Worm (Caenorhabditis elegans) whole organism, early embryonic: ENCODE results near the gene C28C12.11.

Experiments
- B0310.2 ChIP-seq: sonication (generic microtip); optimal IDR thresholded peaks from 2 replicates; lab custom pipeline; 2016; ENCODE audit warnings: mild to moderate bottlenecking, missing genetic modification characterization, missing compliant biosample characterization
- F13C5.2 ChIP-seq: sonication (generic microtip); optimal IDR thresholded peaks from 2 replicates; lab custom pipeline; 2017; ENCODE audit warnings: mild to moderate bottlenecking, missing genetic modification characterization, inconsistent platforms, missing compliant biosample characterization
- aly-1 ChIP-seq: sonication (generic microtip); optimal IDR thresholded peaks from 2 replicates; lab custom pipeline; 2016; ENCODE audit warnings: missing genetic modification characterization, missing compliant biosample characterization
- ama-1 ChIP-seq: fragments of 150-350 bp; optimal IDR thresholded peaks from 2 replicates; lab custom pipeline; 2014
- ceh-13 ChIP-seq: fragments of 200-800 bp; sonication (Bioruptor generic); optimal IDR thresholded peaks from 2 replicates; lab custom pipeline; 2018; ENCODE audit warnings: mild to moderate bottlenecking, missing genetic modification characterization, missing compliant biosample characterization
- ceh-36 ChIP-seq: sonication (generic microtip); optimal IDR thresholded peaks from 2 replicates; lab custom pipeline; 2016; ENCODE audit warnings: missing genetic modification characterization, inconsistent platforms, missing compliant biosample characterization
- ets-7 ChIP-seq: sonication (generic microtip); optimal IDR thresholded peaks from 2 replicates; lab custom pipeline; 2016; ENCODE audit warnings: missing genotype, missing genetic modification characterization, missing compliant biosample characterization
- flt-1 ChIP-seq: fragments of 200-800 bp; sonication (Bioruptor generic); IDR thresholded peaks from 2 replicates; pipeline ENCODE4 v1.3.6; 2022; ENCODE audit warnings: missing genetic modification characterization, missing compliant biosample characterization
- hmbx-1 ChIP-seq: sonication (generic microtip); optimal IDR thresholded peaks from 2 replicates; lab custom pipeline; 2016; ENCODE audit warnings: mild to moderate bottlenecking, missing genetic modification characterization, missing compliant biosample characterization
- hmg-4 ChIP-seq: fragments of 200-800 bp; sonication (Bioruptor generic); optimal IDR thresholded peaks from 2 replicates; lab custom pipeline; 2018; ENCODE audit warnings: mild to moderate bottlenecking, missing genetic modification characterization, missing compliant biosample characterization
- hnd-1 ChIP-seq: sonication (generic microtip); optimal IDR thresholded peaks from 2 replicates; lab custom pipeline; 2016; ENCODE audit warnings: missing genetic modification characterization, missing compliant biosample characterization
- pes-1 ChIP-seq: fragments of 200-800 bp; sonication (Bioruptor generic); IDR thresholded peaks from 2 replicates; pipeline ENCODE4 v1.3.6; 2022; ENCODE audit warnings: missing genetic modification reagents, missing genetic modification characterization, missing compliant biosample characterization
- scrt-1 ChIP-seq: fragments of 200-800 bp; sonication (Bioruptor generic); IDR thresholded peaks from 2 replicates; pipeline ENCODE4 v1.3.6; 2022; ENCODE audit warnings: missing genetic modification characterization, missing compliant biosample characterization
- sea-1 ChIP-seq: fragments of 200-800 bp; sonication (Bioruptor generic); conservative IDR thresholded peaks from 2 replicates; pipeline ENCODE4 v1.3.6; 2022; ENCODE audit warnings: missing genetic modification characterization, missing compliant biosample characterization
- tbx-11 ChIP-seq: fragments of 200-800 bp; sonication (Bioruptor generic); IDR thresholded peaks from 2 replicates; pipeline ENCODE4 v1.3.6; 2022; ENCODE audit warnings: missing genetic modification characterization, missing compliant biosample characterization
- tbx-37 ChIP-seq: fragments of 200-800 bp; sonication (Bioruptor generic); conservative IDR thresholded peaks from 2 replicates; pipeline ENCODE4 v1.3.6; 2022; ENCODE audit warnings: missing genetic modification reagents, missing genetic modification characterization, missing compliant biosample characterization
- tra-4 ChIP-seq: sonication (generic microtip); optimal IDR thresholded peaks from 2 replicates; lab custom pipeline; 2017; ENCODE audit warnings: missing genetic modification characterization, missing compliant biosample characterization

Gene C28C12.11

DNA sequence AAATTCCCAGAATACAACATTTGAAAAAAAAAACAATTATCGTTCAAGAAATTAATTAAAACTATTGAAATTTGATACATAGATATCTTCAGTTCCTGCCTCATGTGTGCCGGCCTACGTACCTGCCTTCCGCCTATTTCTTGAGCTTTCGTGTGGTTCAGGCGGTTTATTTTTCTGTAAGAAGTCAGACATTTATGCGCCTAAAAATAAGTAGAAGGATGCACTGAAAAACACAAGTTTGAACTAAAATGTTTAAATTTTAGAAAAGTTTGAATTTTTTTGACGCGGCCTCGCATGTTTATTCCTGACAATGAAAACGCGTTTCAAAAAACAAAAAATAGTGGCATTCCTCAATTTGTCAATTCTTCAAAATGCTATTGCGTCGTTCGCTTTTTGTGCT, at the start of gene C28C12.11:
TSS of gene C28C12.11 (plus strand) at position 301 of the 400 bp plus-strand sequence.
- no peak for TF ChIP-seq ceh-36 (tag; lab: Kevin White, UChicago)
- no peak for TF ChIP-seq tra-4
- no peak for TF ChIP-seq hmbx-1 (tag; lab: Kevin White, UChicago)
- no peak for TF ChIP-seq B0310.2 (tag; lab: Kevin White, UChicago)
- no peak for TF ChIP-seq ama-1 (lab: Kevin White, UChicago)
- TF ChIP-seq hnd-1 (tag; lab: Kevin White, UChicago): no peak
- no peak for TF ChIP-seq tbx-37 (GFP tag; lab: Robert Waterston, UW)
- no peak for TF ChIP-seq flt-1 (GFP tag; lab: Robert Waterston, UW)
- no peak for TF ChIP-seq sea-1 (GFP tag; lab: Robert Waterston, UW)
- no peak for TF ChIP-seq ceh-13 (GFP tag; lab: Kevin White, UChicago)
- no peak for TF ChIP-seq scrt-1 (GFP tag; lab: Robert Waterston, UW)
- TF ChIP-seq tbx-11 (GFP tag; lab: Robert Waterston, UW): no peak
- TF ChIP-seq F13C5.2: no peak

DNA sequence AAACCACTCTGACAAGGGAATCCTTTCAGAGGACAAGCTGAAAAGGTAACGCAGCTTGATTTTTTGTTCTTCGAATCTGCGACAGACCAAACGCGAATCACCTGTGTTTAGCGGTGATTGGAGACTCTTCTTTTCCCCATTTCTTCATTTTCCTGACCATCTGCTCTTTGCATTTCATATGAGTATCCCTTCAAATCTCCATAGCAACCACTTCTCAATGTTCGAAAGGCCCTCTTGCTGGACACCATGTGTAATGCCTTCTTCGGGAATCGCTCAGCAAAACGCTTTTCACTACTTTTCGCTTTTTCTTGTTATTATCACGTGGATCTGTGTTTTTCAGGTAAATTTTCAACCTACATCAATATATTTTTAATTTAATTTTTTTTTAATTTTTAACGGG, 47.3 kb upstream of the C28C12.11 start, which contains the start of the genes T26A8.3 and tmem-231:
TSS of gene T26A8.3 (minus strand) at position 101 of the 400 bp plus-strand sequence.
TSS of gene tmem-231 (plus strand) at position 249 of the 400 bp plus-strand sequence.
- no peak for TF ChIP-seq ama-1 (lab: Kevin White, UChicago)
- TF ChIP-seq hnd-1 (tag; lab: Kevin White, UChicago): no peak
- TF ChIP-seq tbx-37 (GFP tag; lab: Robert Waterston, UW): no peak
- TF ChIP-seq pes-1 (GFP tag; lab: Robert Waterston, UW): no peak
- no peak for TF ChIP-seq B0310.2 (tag; lab: Kevin White, UChicago)
- TF ChIP-seq hmbx-1 (tag; lab: Kevin White, UChicago): no peak
- no peak for TF ChIP-seq flt-1 (GFP tag; lab: Robert Waterston, UW)
- no peak for TF ChIP-seq tbx-11 (GFP tag; lab: Robert Waterston, UW)
- TF ChIP-seq tra-4: no peak
- TF ChIP-seq ceh-13 (GFP tag; lab: Kevin White, UChicago): no peak

- TF ChIP-seq sea-1 (GFP tag; lab: Robert Waterston, UW) (peak; percentile 48; the same call in 1 of the 2 replicates), ets-7 (peak; percentile 1), B0310.2 (tag; lab: Kevin White, UChicago) (peak; percentile 28), tbx-11 (GFP tag; lab: Robert Waterston, UW) (no peak), tra-4 (peak; percentile 16), aly-1 (tag; lab: Kevin White, UChicago) (peak; percentile 59), F13C5.2 (peak; percentile 59), hmg-4 (GFP tag; lab: Kevin White, UChicago) (no peak), ceh-36 (tag; lab: Kevin White, UChicago) (peak; percentile 12), flt-1 (GFP tag; lab: Robert Waterston, UW) (peak; percentile 11; the same call in 1 of the 2 replicates), hnd-1 (tag; lab: Kevin White, UChicago) (no peak), ama-1 (lab: Kevin White, UChicago) (peak; percentile 92), hmbx-1 (tag; lab: Kevin White, UChicago) (no peak), tbx-37 (GFP tag; lab: Robert Waterston, UW) (no peak), pes-1 (GFP tag; lab: Robert Waterston, UW) (peak; percentile 59)
Measured at ce11 chrIV:8428492-8428891, 45.4 kb upstream of the C28C12.11 start.

DNA sequence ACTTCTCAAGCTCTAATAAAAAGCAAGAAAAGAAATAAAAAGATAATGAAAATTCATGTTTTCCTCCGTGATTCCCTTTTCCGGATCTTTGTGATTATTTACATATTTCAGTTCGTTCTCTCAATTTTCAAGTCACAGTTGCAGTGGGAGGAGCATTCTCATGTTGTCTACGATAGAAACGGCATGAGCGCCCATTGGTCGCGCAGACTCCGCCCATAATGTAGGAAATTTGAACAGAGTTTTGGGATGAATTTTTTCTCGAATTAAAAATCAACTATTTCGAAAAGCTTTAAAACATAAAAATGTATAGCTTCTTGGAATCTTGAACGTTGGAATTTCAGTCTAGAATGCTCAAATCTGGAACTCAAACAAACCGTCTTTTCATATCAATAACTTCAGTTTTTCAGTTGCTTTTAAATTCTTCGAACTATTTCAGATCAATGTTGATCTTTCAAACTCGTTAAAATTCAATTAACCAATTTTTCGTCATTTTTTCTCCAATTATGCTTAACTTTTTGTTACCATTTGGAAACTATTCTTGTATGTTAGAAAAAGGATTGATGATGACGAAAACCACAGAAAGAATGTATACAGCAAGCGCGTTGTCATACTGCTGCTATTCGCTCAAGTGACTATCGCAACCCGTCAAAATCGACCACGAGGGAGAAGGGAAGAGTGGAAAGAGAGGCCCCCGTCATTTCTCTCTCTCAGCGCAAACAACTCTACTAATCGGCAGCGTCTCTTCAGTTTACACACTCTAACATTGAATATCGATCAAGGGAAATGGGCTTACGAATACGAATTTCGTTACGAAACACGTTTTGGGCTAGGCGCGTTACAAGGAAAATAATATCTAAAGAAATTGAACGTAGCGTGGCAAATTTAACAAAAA, 42.0 kb upstream of the C28C12.11 start:
- TF ChIP-seq aly-1 (tag; lab: Kevin White, UChicago): peak; percentile 11
- TF ChIP-seq tbx-37 (GFP tag; lab: Robert Waterston, UW): 0 out of 2 replicates have a peak, but pooled peaks have one; percentile 10
- no peak for TF ChIP-seq tra-4
- TF ChIP-seq ama-1 (lab: Kevin White, UChicago): peak; percentile 51
- TF ChIP-seq ceh-36 (tag; lab: Kevin White, UChicago): no peak
- 0 out of 2 replicates have a peak, but pooled peaks have one; percentile 35 for TF ChIP-seq flt-1 (GFP tag; lab: Robert Waterston, UW)
- TF ChIP-seq F13C5.2: no peak

- TF ChIP-seq ets-7 (no peak), tra-4 (no peak), ceh-13 (GFP tag; lab: Kevin White, UChicago) (no peak), tbx-11 (GFP tag; lab: Robert Waterston, UW) (no peak), hmbx-1 (tag; lab: Kevin White, UChicago) (peak; percentile 27), scrt-1 (GFP tag; lab: Robert Waterston, UW) (0 out of 2 replicates have a peak, but pooled peaks have one; percentile 38), hmg-4 (GFP tag; lab: Kevin White, UChicago) (peak; percentile 77), sea-1 (GFP tag; lab: Robert Waterston, UW) (no peak), flt-1 (GFP tag; lab: Robert Waterston, UW) (peak; percentile 37; the same call in 1 of the 2 replicates), aly-1 (tag; lab: Kevin White, UChicago) (no peak), ama-1 (lab: Kevin White, UChicago) (peak; percentile 36), F13C5.2 (peak; percentile 69), B0310.2 (tag; lab: Kevin White, UChicago) (peak; percentile 37), hnd-1 (tag; lab: Kevin White, UChicago) (no peak)
Measured at ce11 chrIV:8432709-8433108, 41.1 kb upstream of the C28C12.11 start, which contains the start of the genes T26A8.4 and pdtf-1. Gene T26A8.4 (minus strand): TSS chrIV:8432893. Gene pdtf-1 (plus strand): TSS chrIV:8433038.

ce11 chrIV:8446904-8447303, 27.0 kb upstream of the C28C12.11 start, which contains the start of gene T01B11.1:
Gene T01B11.1 (plus strand): TSS chrIV:8447204.
- TF ChIP-seq tbx-37 (GFP tag; lab: Robert Waterston, UW) (no peak), flt-1 (GFP tag; lab: Robert Waterston, UW) (no peak), tbx-11 (GFP tag; lab: Robert Waterston, UW) (no peak), hnd-1 (tag; lab: Kevin White, UChicago) (no peak), ceh-13 (GFP tag; lab: Kevin White, UChicago) (no peak), sea-1 (GFP tag; lab: Robert Waterston, UW) (no peak), pes-1 (GFP tag; lab: Robert Waterston, UW) (no peak), F13C5.2 (no peak), scrt-1 (GFP tag; lab: Robert Waterston, UW) (no peak), tra-4 (no peak), ama-1 (lab: Kevin White, UChicago) (no peak)
